Worm (Caenorhabditis elegans) whole organism, L4 larva: ENCODE data around the gene ima-3.

Experiments
- D1046.2 ChIP-seq: fragments of 200-800 bp; sonication (Bioruptor generic); IDR thresholded peaks from 2 replicates; pipeline ENCODE4 v1.3.6; 2022; ENCODE audit warnings: missing genetic modification characterization, missing compliant biosample characterization
- T20F7.1 ChIP-seq: fragments of 200-800 bp; sonication (Bioruptor generic); optimal IDR thresholded peaks from 2 replicates; lab custom pipeline; 2018; ENCODE audit warnings: mild to moderate bottlenecking, missing genetic modification characterization, missing compliant biosample characterization
- Y105C5A.15 ChIP-seq: fragments of 200-800 bp; sonication (Bioruptor generic); IDR thresholded peaks from 2 replicates; pipeline ENCODE4 v1.3.6; 2022; ENCODE audit warnings: missing genetic modification characterization, missing compliant biosample characterization
- Y75B8A.6 ChIP-seq: fragments of 200-800 bp; sonication (Bioruptor generic); IDR thresholded peaks from 2 replicates; pipeline ENCODE4 v1.3.6; 2022; ENCODE audit warnings: missing genetic modification reagents, missing genetic modification characterization, missing compliant biosample characterization
- ZK337.2 ChIP-seq: fragments of 200-800 bp; sonication (Bioruptor generic); IDR thresholded peaks from 2 replicates; pipeline ENCODE4 v1.3.6; 2022; ENCODE audit warnings: missing genetic modification reagents, missing genetic modification characterization, missing compliant biosample characterization
- aha-1 ChIP-seq: fragments of 150-350 bp; peaks from one replicate; lab custom pipeline; 2014; ENCODE audit warnings: missing biosample characterization, missing genetic modification characterization
- ama-1 ChIP-seq: fragments of 150-350 bp; optimal IDR thresholded peaks from 2 replicates; lab custom pipeline; 2014; ENCODE audit warnings: inconsistent platforms, mixed read lengths
- ceh-28 ChIP-seq: fragments of 150-350 bp; optimal IDR thresholded peaks from 2 replicates; lab custom pipeline; 2014; ENCODE audit warnings: missing biosample characterization, missing genetic modification reagents, missing genetic modification characterization
- ceh-32 ChIP-seq: sonication (generic microtip); optimal IDR thresholded peaks from 2 replicates; lab custom pipeline; 2016; ENCODE audit warnings: mild to moderate bottlenecking, missing genetic modification characterization, missing compliant biosample characterization; ENCODE audit not compliant: poor library complexity
- ceh-44 ChIP-seq: fragments of 200-800 bp; sonication (Bioruptor generic); IDR thresholded peaks from 2 replicates; pipeline ENCODE4 v1.3.6; 2022; ENCODE audit warnings: missing genetic modification reagents, missing genetic modification characterization, missing compliant biosample characterization
- ces-1 ChIP-seq: fragments of 150-350 bp; sonication (generic microtip); optimal IDR thresholded peaks from 4 replicates; lab custom pipeline; 2014; ENCODE audit warnings: missing biosample characterization, missing genetic modification reagents, missing genetic modification characterization
- ctbp-1 ChIP-seq: fragments of 200-800 bp; sonication (Bioruptor generic); IDR thresholded peaks from 2 replicates; pipeline ENCODE4 v1.3.6; 2022; ENCODE audit warnings: missing genetic modification reagents, missing genetic modification characterization, missing compliant biosample characterization
- daf-16 ChIP-seq, 3 experiments: sonication (generic microtip); optimal IDR thresholded peaks; 2 replicates each; lab custom pipeline; 2016 to 2017; ENCODE audit warnings: missing genetic modification characterization in 3 of 3, missing genetic modification reagents in 3 of 3, mild to moderate bottlenecking in 2 of 3, missing compliant biosample characterization in 2 of 3, missing biosample characterization in 1 of 3, moderate library complexity in 1 of 3
- daf-8 ChIP-seq: fragments of 200-800 bp; sonication (Bioruptor generic); IDR thresholded peaks from 2 replicates; pipeline ENCODE4 v1.3.6; 2022; ENCODE audit warnings: missing genetic modification characterization, missing compliant biosample characterization
- dve-1 ChIP-seq: sonication (generic microtip); optimal IDR thresholded peaks from 2 replicates; lab custom pipeline; 2017; ENCODE audit warnings: antibody characterized with exemption, mild to moderate bottlenecking, missing genetic modification characterization, missing compliant biosample characterization; ENCODE audit not compliant: insufficient read depth
- egl-43 ChIP-seq: fragments of 200-800 bp; sonication (Bioruptor generic); IDR thresholded peaks from 2 replicates; pipeline ENCODE4 v1.3.6; 2022; ENCODE audit warnings: missing genetic modification reagents, missing genetic modification characterization, missing compliant biosample characterization
- gei-8 ChIP-seq: fragments of 200-800 bp; sonication (Bioruptor generic); optimal IDR thresholded peaks from 2 replicates; lab custom pipeline; 2018; ENCODE audit warnings: mild to moderate bottlenecking, missing genetic modification characterization, missing compliant biosample characterization
- hmg-1.1 ChIP-seq: fragments of 200-800 bp; sonication (Bioruptor generic); IDR thresholded peaks from 2 replicates; pipeline ENCODE4 v1.3.6; 2022; ENCODE audit warnings: missing genetic modification reagents, missing genetic modification characterization, missing compliant biosample characterization
- jun-1 ChIP-seq: fragments of 150-350 bp; optimal IDR thresholded peaks from 2 replicates; lab custom pipeline; 2014; ENCODE audit warnings: missing biosample characterization, missing genetic modification reagents, missing genetic modification characterization
- lim-7 ChIP-seq: fragments of 200-800 bp; sonication (Bioruptor generic); IDR thresholded peaks from 2 replicates; pipeline ENCODE4 v1.3.6; 2022; ENCODE audit warnings: missing genetic modification characterization, missing compliant biosample characterization
- lin-13 ChIP-seq: fragments of 150-350 bp; optimal IDR thresholded peaks from 2 replicates; lab custom pipeline; 2014; ENCODE audit warnings: missing biosample characterization, missing genetic modification reagents, missing genetic modification characterization
- lin-15B ChIP-seq: fragments of 150-350 bp; sonication (generic microtip); optimal IDR thresholded peaks from 3 replicates; lab custom pipeline; 2014; ENCODE audit warnings: missing biosample characterization, missing genetic modification characterization
- lin-38 ChIP-seq: fragments of 200-800 bp; sonication (Bioruptor generic); IDR thresholded peaks from 2 replicates; pipeline ENCODE4 v1.3.6; 2022; ENCODE audit warnings: missing genetic modification reagents, missing genetic modification characterization, missing compliant biosample characterization
- madf-5 ChIP-seq, 2 experiments: fragments of 200-800 bp; sonication (Bioruptor generic); IDR thresholded peaks; 2 replicates each; pipeline ENCODE4 v1.3.6; 2022; ENCODE audit warnings: missing compliant biosample characterization in 2 of 2, missing genetic modification characterization in 2 of 2
- mdl-1 ChIP-seq, 2 experiments: fragments of 150-350 bp in 1 of 2; sonication (generic microtip) in 1 of 2; optimal IDR thresholded peaks; 2 replicates each; lab custom pipeline; 2014 to 2017; ENCODE audit warnings: missing biosample characterization in 2 of 2, missing genetic modification characterization in 2 of 2
- mxl-3 ChIP-seq: fragments of 200-800 bp; sonication (Bioruptor generic); optimal IDR thresholded peaks from 2 replicates; lab custom pipeline; 2018; ENCODE audit warnings: mild to moderate bottlenecking, missing genetic modification characterization, missing compliant biosample characterization
- nhr-102 ChIP-seq: sonication (generic microtip); optimal IDR thresholded peaks from 2 replicates; lab custom pipeline; 2016; ENCODE audit warnings: mild to moderate bottlenecking, missing genetic modification characterization, moderate library complexity, missing compliant biosample characterization
- nhr-111 ChIP-seq: fragments of 200-800 bp; sonication (Bioruptor generic); optimal IDR thresholded peaks from 2 replicates; lab custom pipeline; 2018; ENCODE audit warnings: mild to moderate bottlenecking, missing genetic modification characterization, missing compliant biosample characterization
- nhr-25 ChIP-seq: sonication (generic microtip); optimal IDR thresholded peaks from 2 replicates; lab custom pipeline; 2017; ENCODE audit warnings: missing genetic modification characterization, mild to moderate bottlenecking, missing compliant biosample characterization, antibody characterized with exemption, moderate library complexity, borderline replicate concordance; ENCODE audit not compliant: insufficient read depth
- nhr-77 ChIP-seq: fragments of 150-350 bp; optimal IDR thresholded peaks from 2 replicates; lab custom pipeline; 2014; ENCODE audit warnings: missing biosample characterization, missing genetic modification characterization
- pha-4 ChIP-seq, 2 experiments: fragments of 150-350 bp in 1 of 2; fragments of 200-800 bp in 1 of 2; sonication (Bioruptor generic) in 1 of 2; IDR thresholded peaks in 1 of 2; optimal IDR thresholded peaks in 1 of 2; 2 replicates each; pipeline versions ENCODE4 v1.3.6 to Lab custom; 2014 to 2022; ENCODE audit warnings: missing genetic modification characterization in 2 of 2, missing genetic modification reagents in 2 of 2, missing biosample characterization in 1 of 2, missing compliant biosample characterization in 1 of 2
- php-3 ChIP-seq: fragments of 200-800 bp; sonication (Bioruptor generic); IDR thresholded peaks from 2 replicates; pipeline ENCODE4 v1.3.6; 2022; ENCODE audit warnings: missing genetic modification reagents, missing genetic modification characterization, missing compliant biosample characterization
- pqm-1 ChIP-seq: sonication (generic microtip); optimal IDR thresholded peaks from 2 replicates; lab custom pipeline; 2017; ENCODE audit warnings: missing biosample characterization, missing genetic modification characterization
- rbr-2 ChIP-seq: sonication (generic microtip); optimal IDR thresholded peaks from 2 replicates; lab custom pipeline; 2016; ENCODE audit warnings: missing genotype, missing genetic modification characterization, missing compliant biosample characterization
- set-16 ChIP-seq: fragments of 200-800 bp; sonication (Bioruptor generic); IDR thresholded peaks from 2 replicates; pipeline ENCODE4 v1.3.6; 2022; ENCODE audit warnings: missing genetic modification reagents, missing genetic modification characterization, missing compliant biosample characterization
- unc-39 ChIP-seq: sonication (generic microtip); optimal IDR thresholded peaks from 2 replicates; lab custom pipeline; 2017; ENCODE audit warnings: missing biosample characterization, missing genetic modification characterization
- unc-62 ChIP-seq, 3 experiments: fragments of 150-350 bp in 1 of 3; sonication (generic microtip); optimal IDR thresholded peaks in 2 of 3; peaks in 1 of 3; 1 replicate in 1 of 3; 2 replicates in 2 of 3; lab custom pipeline; 2014 to 2017; ENCODE audit warnings: missing biosample characterization in 3 of 3, missing genetic modification characterization in 3 of 3, missing genetic modification reagents in 3 of 3, missing genotype in 1 of 3
- zfp-2 ChIP-seq: sonication (generic microtip); optimal IDR thresholded peaks from 2 replicates; lab custom pipeline; 2016; ENCODE audit warnings: mild to moderate bottlenecking, missing genetic modification characterization, missing compliant biosample characterization
- zfp-3 ChIP-seq: fragments of 200-800 bp; sonication (Bioruptor generic); conservative IDR thresholded peaks from 2 replicates; pipeline ENCODE4 v1.3.6; 2022; ENCODE audit warnings: missing genetic modification reagents, missing genetic modification characterization, missing compliant biosample characterization
- zip-2 ChIP-seq: fragments of 150-350 bp; optimal IDR thresholded peaks from 2 replicates; lab custom pipeline; 2014; ENCODE audit warnings: missing biosample characterization, missing genetic modification characterization

ima-3 gene

DNA sequence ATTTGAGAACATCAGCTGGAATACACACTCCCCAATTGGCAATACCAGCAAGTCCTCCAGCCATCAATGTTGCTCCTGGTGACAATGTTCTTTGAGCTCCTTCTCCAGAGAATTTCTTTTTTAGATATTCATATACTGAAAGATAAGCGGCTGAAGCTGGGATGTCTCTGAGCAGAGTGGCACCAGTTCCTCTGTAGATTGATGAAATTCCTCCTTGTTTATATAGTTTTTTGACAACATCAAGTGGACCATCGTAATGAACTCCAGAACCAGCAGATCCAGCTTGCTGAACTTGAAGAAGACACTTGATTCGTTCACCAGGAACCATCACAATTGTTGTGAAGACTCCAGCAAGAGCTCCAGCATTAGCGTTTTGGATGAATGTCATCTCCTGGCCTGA, 9.4 kb downstream of the ima-3 start:
- TF ChIP-seq mdl-1 (tag; optimal IDR thresholded peaks at IDR 0.05; lab: Kevin White, UChicago) (no peak), aha-1 (tag; lab: Kevin White, UChicago) (peak; percentile 70), ceh-28 (tag; lab: Kevin White, UChicago) (no peak), unc-62 (GFP tag; optimal IDR thresholded peaks at IDR 0.05 in 1 of 2; lab: Kevin White, UChicago) (peak in 1 of 2 experiments; percentile 74), unc-62 (tag; optimal IDR thresholded peaks at IDR 0.05; lab: Kevin White, UChicago) (no peak), ces-1 (no peak), nhr-77 (tag; lab: Kevin White, UChicago) (no peak)

DNA sequence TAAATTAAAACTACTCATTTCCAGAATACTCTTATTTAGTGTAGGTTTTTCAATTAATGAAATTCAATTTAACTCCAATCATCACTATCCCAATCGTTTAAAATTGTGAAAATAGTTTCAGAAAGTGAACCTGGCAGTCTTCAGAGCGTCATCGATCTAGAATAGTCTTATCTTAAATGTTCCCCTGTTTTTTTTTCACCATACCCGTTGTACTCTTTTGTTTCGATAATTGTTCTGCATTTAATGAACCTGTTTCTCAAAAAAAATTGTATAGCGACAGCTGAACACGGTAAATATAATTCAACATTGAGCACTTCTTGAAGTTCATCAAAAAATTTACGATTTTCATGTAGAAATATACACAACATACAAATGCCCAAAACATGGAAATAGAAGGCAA, 10.2 kb downstream of the ima-3 start:
- peak; percentile 41 for TF ChIP-seq lin-38 (GFP tag; lab: Robert Waterston, UW)
- TF ChIP-seq unc-39 (tag; lab: Kevin White, UChicago): no peak
- no peak for TF ChIP-seq pha-4 (GFP tag; IDR thresholded peaks at IDR 0.05; lab: Robert Waterston, UW)
- TF ChIP-seq pha-4 (tag; optimal IDR thresholded peaks at IDR 0.05; lab: Kevin White, UChicago): no peak
- no peak for TF ChIP-seq ctbp-1 (GFP tag; lab: Robert Waterston, UW)
- TF ChIP-seq D1046.2 (GFP tag; lab: Robert Waterston, UW): no peak
- TF ChIP-seq nhr-102 (tag; lab: Kevin White, UChicago): no peak
- TF ChIP-seq ceh-28 (tag; lab: Kevin White, UChicago): no peak
- TF ChIP-seq aha-1 (tag; lab: Kevin White, UChicago): peak; percentile 83
- TF ChIP-seq madf-5 (GFP tag; IDR thresholded peaks at IDR 0.05; lab: Robert Waterston, UW): no peak
- TF ChIP-seq zfp-2 (tag; lab: Kevin White, UChicago): no peak
- no peak for TF ChIP-seq hmg-1.1 (GFP tag; lab: Robert Waterston, UW)
- TF ChIP-seq lin-13 (GFP tag; lab: Kevin White, UChicago): no peak
- TF ChIP-seq rbr-2: no peak
- no peak for TF ChIP-seq dve-1 (tag; lab: Kevin White, UChicago)
- TF ChIP-seq gei-8 (GFP tag; lab: Kevin White, UChicago): no peak
- no peak for TF ChIP-seq set-16 (GFP tag; lab: Robert Waterston, UW)
- TF ChIP-seq nhr-25 (tag; lab: Kevin White, UChicago): no peak
- TF ChIP-seq zip-2 (tag; lab: Kevin White, UChicago): no peak
- no peak for TF ChIP-seq nhr-111 (GFP tag; lab: Kevin White, UChicago)
- 0 out of 2 replicates have a peak, but pooled peaks have one; percentile 24 for TF ChIP-seq zfp-3
- TF ChIP-seq ceh-44 (GFP tag; lab: Robert Waterston, UW): no peak
- no peak for TF ChIP-seq ZK337.2 (GFP tag; lab: Robert Waterston, UW)
- TF ChIP-seq ama-1 (lab: Kevin White, UChicago): no peak
- no peak for TF ChIP-seq php-3 (GFP tag; lab: Robert Waterston, UW)
- no peak for TF ChIP-seq ceh-32 (tag; lab: Kevin White, UChicago)
- TF ChIP-seq lin-15B (tag; lab: Kevin White, UChicago): no peak
- no peak for TF ChIP-seq mdl-1 (tag; optimal IDR thresholded peaks at IDR 0.05; lab: Kevin White, UChicago)
- no peak for TF ChIP-seq daf-16 (GFP tag; optimal IDR thresholded peaks at IDR 0.05; lab: Kevin White, UChicago)
- peak; percentile 30 for TF ChIP-seq daf-16 (tag; optimal IDR thresholded peaks at IDR 0.05; lab: Kevin White, UChicago)
- peak; percentile 30 for TF ChIP-seq T20F7.1 (GFP tag; lab: Kevin White, UChicago)
- no peak for TF ChIP-seq egl-43 (GFP tag; lab: Robert Waterston, UW)
- no peak for TF ChIP-seq Y105C5A.15
- TF ChIP-seq Y75B8A.6: no peak
- no peak for TF ChIP-seq pqm-1 (tag; lab: Kevin White, UChicago)
- TF ChIP-seq mxl-3: no peak
- TF ChIP-seq lim-7 (GFP tag; lab: Robert Waterston, UW): no peak
- TF ChIP-seq jun-1 (tag; lab: Kevin White, UChicago): no peak
- TF ChIP-seq daf-8 (GFP tag; lab: Robert Waterston, UW): no peak
